Fruit fly (Drosophila melanogaster): ENCODE measurements around the gene CG2224.

- TF ChIP-seq usp (GFP tag; optimal IDR thresholded peaks at IDR 0.05) (no peak), psq (optimal IDR thresholded peaks at IDR 0.05) (no peak), pan (optimal IDR thresholded peaks at IDR 0.05) (no peak)
These were observed at the start of gene CG2224, which contains the start of gene CDase for dm6 chr3R:30459066-30459935.
